Worm (Caenorhabditis elegans): Measurements from ENCODE around the gene mrps-11.
A peak's percentile ranks its signal among the peaks of the same experiment; 100 is the strongest.

Gene mrps-11

ce11 chrV:12513900-12514299, 19.5 kb upstream of the mrps-11 start:
- TF ChIP-seq elt-2 (tag; optimal IDR thresholded peaks at IDR 0.05) = peak; percentile 57
- no peak for TF ChIP-seq nhr-67 (tag; optimal IDR thresholded peaks at IDR 0.05)
- peak; percentile 29 for TF ChIP-seq nhr-43 (tag; optimal IDR thresholded peaks at IDR 0.05; ENCODE audit: poor library complexity, severe bottlenecking)

DNA sequence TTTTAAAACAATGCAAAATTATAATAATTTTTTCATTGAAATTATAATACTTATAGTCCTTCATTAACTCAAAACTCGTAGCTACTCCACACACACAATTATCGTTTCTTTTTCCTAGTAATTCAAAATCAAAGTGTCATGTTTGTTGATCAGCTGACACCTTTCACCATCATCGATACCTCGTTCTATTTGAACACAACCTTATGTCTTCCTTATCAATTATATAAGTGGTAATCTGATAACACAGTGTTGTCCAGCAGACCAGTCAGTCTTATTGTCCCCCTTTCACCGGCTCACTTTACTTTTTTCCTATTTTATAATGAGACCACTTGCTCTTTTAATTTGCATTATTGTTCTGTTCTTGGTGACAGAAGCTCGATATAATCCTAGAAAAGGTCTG, 18.4 kb upstream of the mrps-11 start, which contains the start of the genes T28H10.2 and lgmn-1:
Gene T28H10.2, minus strand, starts transcription at position 177 of the 400 bp plus-strand sequence.
Gene lgmn-1, plus strand, starts transcription at position 284 of the 400 bp plus-strand sequence.
- TF ChIP-seq unc-39 (tag; optimal IDR thresholded peaks at IDR 0.05) (no peak), nhr-25 (tag; optimal IDR thresholded peaks at IDR 0.05) (no peak), R02D3.7 (tag; optimal IDR thresholded peaks at IDR 0.05) (no peak), pqm-1 (tag; optimal IDR thresholded peaks at IDR 0.05) (peak; percentile 84), fkh-2 (tag; optimal IDR thresholded peaks at IDR 0.05) (no peak), nhr-12 (tag; optimal IDR thresholded peaks at IDR 0.05) (no peak), nhr-43 (tag; optimal IDR thresholded peaks at IDR 0.05; ENCODE audit: poor library complexity, severe bottlenecking) (no peak), ceh-28 (tag; optimal IDR thresholded peaks at IDR 0.05) (no peak), fkh-10 (GFP tag; optimal IDR thresholded peaks at IDR 0.05) (no peak), elt-1 (tag; optimal IDR thresholded peaks at IDR 0.05) (no peak), elt-2 (tag; optimal IDR thresholded peaks at IDR 0.05) (peak; percentile 86), nhr-67 (tag; optimal IDR thresholded peaks at IDR 0.05) (no peak), hmg-11 (tag; optimal IDR thresholded peaks at IDR 0.05) (no peak), snpc-4 (tag; optimal IDR thresholded peaks at IDR 0.05) (peak; percentile 1), jun-1 (tag; optimal IDR thresholded peaks at IDR 0.05) (peak; percentile 31), ceh-82 (tag; optimal IDR thresholded peaks at IDR 0.05) (no peak), lsy-12 (tag; optimal IDR thresholded peaks at IDR 0.05) (no peak), nhr-237 (tag; optimal IDR thresholded peaks at IDR 0.05) (no peak), mml-1 (tag; optimal IDR thresholded peaks at IDR 0.05) (no peak), pha-4 (tag; optimal IDR thresholded peaks at IDR 0.05) (peak; percentile 53), lin-15B (tag; optimal IDR thresholded peaks at IDR 0.05) (no peak), aly-2 (tag; optimal IDR thresholded peaks at IDR 0.05) (no peak), nfya-1 (tag; optimal IDR thresholded peaks at IDR 0.05; ENCODE audit: insufficient read depth) (no peak)

- TF ChIP-seq hmg-11 (tag; optimal IDR thresholded peaks at IDR 0.05) = no peak
- TF ChIP-seq nhr-23 (tag; optimal IDR thresholded peaks at IDR 0.05) = peak; percentile 15
Observed at ce11 chrV:12511946-12512345, 17.5 kb upstream of the mrps-11 start.

- peak; percentile 41 for TF ChIP-seq nhr-237 (tag; optimal IDR thresholded peaks at IDR 0.05)
- TF ChIP-seq nhr-43 (tag; optimal IDR thresholded peaks at IDR 0.05; ENCODE audit: poor library complexity, severe bottlenecking) = peak; percentile 83
Observed at ce11 chrV:12509922-12510582, 15.6 kb upstream of the mrps-11 start.

DNA sequence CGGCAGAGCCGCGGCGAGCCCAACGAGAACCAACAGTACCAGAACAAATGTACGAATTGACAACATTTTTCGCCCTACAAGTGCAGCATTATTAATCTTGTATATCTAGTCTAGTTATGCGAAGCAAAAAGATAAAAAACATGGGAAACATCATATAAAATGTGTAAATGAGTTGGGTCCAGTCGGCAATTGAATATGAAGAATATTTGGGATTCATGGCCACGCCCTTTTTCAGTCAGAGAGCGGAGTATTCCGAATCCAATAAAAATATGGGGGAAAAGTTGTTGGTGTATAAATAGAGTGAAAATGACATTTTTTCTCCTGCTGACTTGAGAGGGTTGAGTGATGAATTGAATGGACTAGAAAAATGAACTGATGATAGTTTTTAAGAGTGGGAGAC, 11.8 kb upstream of the mrps-11 start, which contains the start of gene nlp-46:
Gene nlp-46, minus strand, starts transcription at position 101 of the 400 bp plus-strand sequence.
- TF ChIP-seq ceh-16 (tag; optimal IDR thresholded peaks at IDR 0.05) (no peak), nhr-11 (tag; optimal IDR thresholded peaks at IDR 0.05) (no peak), egl-5 (tag; optimal IDR thresholded peaks at IDR 0.05) (no peak), ZK546.5 (tag; optimal IDR thresholded peaks at IDR 0.05) (no peak), nhr-237 (tag; optimal IDR thresholded peaks at IDR 0.05) (no peak), snpc-4 (tag; optimal IDR thresholded peaks at IDR 0.05) (no peak), ztf-11 (tag; optimal IDR thresholded peaks at IDR 0.05) (no peak), fkh-2 (tag; optimal IDR thresholded peaks at IDR 0.05) (no peak), nhr-76 (tag; optimal IDR thresholded peaks at IDR 0.05) (no peak), nhr-25 (tag; optimal IDR thresholded peaks at IDR 0.05) (no peak), pqm-1 (tag; optimal IDR thresholded peaks at IDR 0.05) (no peak), ceh-28 (tag; optimal IDR thresholded peaks at IDR 0.05) (no peak), elt-2 (tag; optimal IDR thresholded peaks at IDR 0.05) (no peak), ceh-9 (tag; optimal IDR thresholded peaks at IDR 0.05) (no peak), fos-1 (tag; optimal IDR thresholded peaks at IDR 0.05) (no peak), mdl-1 (tag; optimal IDR thresholded peaks at IDR 0.05) (no peak)
